Fruit fly (Drosophila melanogaster) whole organism, embryonic: Measurements from ENCODE around the gene Chchd2.

Experiments
- CG10366 ChIP-seq: fragments of 200-800 bp; sonication (Bioruptor generic); IDR thresholded peaks from 2 replicates; pipeline ENCODE4 v1.3.6; 2022; ENCODE audit warnings: missing biosample characterization, missing genetic modification characterization
- CG11456 ChIP-seq: fragments of 200-800 bp; sonication (Bioruptor generic); IDR thresholded peaks from 3 replicates; pipeline ENCODE4 v1.3.6; 2022; ENCODE audit warnings: missing biosample characterization, missing genetic modification characterization
- CG11723 ChIP-seq: fragments of 200-800 bp; sonication (Bioruptor generic); optimal IDR thresholded peaks from 2 replicates; lab custom pipeline; 2017; ENCODE audit warnings: missing biosample characterization, mild to moderate bottlenecking, missing genetic modification characterization
- CG12391 ChIP-seq: fragments of 200-800 bp; sonication (Bioruptor generic); optimal IDR thresholded peaks from 3 replicates; lab custom pipeline; 2018; ENCODE audit warnings: missing biosample characterization, mild to moderate bottlenecking, missing genetic modification characterization, moderate library complexity
- CG14710 ChIP-seq: fragments of 200-800 bp; sonication (Bioruptor generic); optimal IDR thresholded peaks from 3 replicates; lab custom pipeline; 2019; ENCODE audit warnings: missing biosample characterization, mild to moderate bottlenecking, missing genetic modification characterization, moderate library complexity
- CG17186 ChIP-seq: fragments of 200-800 bp; sonication (Bioruptor generic); optimal IDR thresholded peaks from 3 replicates; lab custom pipeline; 2017; ENCODE audit warnings: missing biosample characterization, missing genetic modification reagents, missing genetic modification characterization
- CG17359 ChIP-seq: fragments of 200-800 bp; sonication (Bioruptor generic); optimal IDR thresholded peaks from 3 replicates; lab custom pipeline; 2018; ENCODE audit warnings: missing biosample characterization, mild to moderate bottlenecking, missing genetic modification characterization, moderate library complexity
- CG18476 ChIP-seq: fragments of 200-800 bp; sonication (Bioruptor generic); optimal IDR thresholded peaks from 2 replicates; lab custom pipeline; 2016; ENCODE audit warnings: missing biosample characterization, mild to moderate bottlenecking, missing genetic modification characterization
- CG2889 ChIP-seq: fragments of 200-800 bp; sonication (Bioruptor generic); IDR thresholded peaks from 3 replicates; pipeline ENCODE4 v1.3.6; 2022; ENCODE audit warnings: missing biosample characterization, missing genetic modification characterization
- CG31224 ChIP-seq: fragments of 200-800 bp; sonication (Bioruptor generic); IDR thresholded peaks from 2 replicates; pipeline ENCODE4 v1.3.6; 2022; ENCODE audit warnings: missing biosample characterization, missing genetic modification characterization
- CG33213 ChIP-seq: fragments of 200-800 bp; sonication (Bioruptor generic); optimal IDR thresholded peaks from 3 replicates; lab custom pipeline; 2016; ENCODE audit warnings: missing biosample characterization, missing genetic modification characterization
- CG34376 ChIP-seq: fragments of 200-800 bp; sonication (Bioruptor generic); optimal IDR thresholded peaks from 2 replicates; lab custom pipeline; 2018; ENCODE audit warnings: missing biosample characterization, mild to moderate bottlenecking, missing genetic modification characterization
- CG34422 ChIP-seq: fragments of 200-800 bp; sonication (Bioruptor generic); IDR thresholded peaks from 3 replicates; pipeline ENCODE4 v1.3.6; 2022; ENCODE audit warnings: missing biosample characterization, missing genetic modification characterization
- CG3847 ChIP-seq: fragments of 200-800 bp; sonication (Bioruptor generic); IDR thresholded peaks from 2 replicates; pipeline ENCODE4 v1.3.6; 2022; ENCODE audit warnings: missing biosample characterization, missing genetic modification characterization
- CG3995 ChIP-seq: fragments of 200-800 bp; sonication (Bioruptor generic); optimal IDR thresholded peaks from 3 replicates; lab custom pipeline; 2016; ENCODE audit warnings: missing biosample characterization, missing genetic modification characterization
- CG7745 ChIP-seq: fragments of 200-800 bp; sonication (Bioruptor generic); optimal IDR thresholded peaks from 2 replicates; lab custom pipeline; 2018; ENCODE audit warnings: missing biosample characterization, mild to moderate bottlenecking, missing genetic modification characterization, moderate library complexity
- CG7786 ChIP-seq: fragments of 200-800 bp; sonication (Bioruptor generic); optimal IDR thresholded peaks from 2 replicates; lab custom pipeline; 2016; ENCODE audit warnings: missing biosample characterization, missing genetic modification characterization
- CG8089 ChIP-seq: fragments of 200-800 bp; sonication (Bioruptor generic); optimal IDR thresholded peaks from 3 replicates; lab custom pipeline; 2016; ENCODE audit warnings: missing biosample characterization, missing genetic modification characterization
- CG8359 ChIP-seq: fragments of 200-800 bp; sonication (Bioruptor generic); optimal IDR thresholded peaks from 2 replicates; lab custom pipeline; 2017; ENCODE audit warnings: missing biosample characterization, mild to moderate bottlenecking, missing genetic modification characterization, borderline replicate concordance
- CG8388 ChIP-seq: fragments of 200-800 bp; sonication (Bioruptor generic); optimal IDR thresholded peaks from 2 replicates; lab custom pipeline; 2019; ENCODE audit warnings: missing biosample characterization, mild to moderate bottlenecking, missing genetic modification characterization, moderate library complexity
- CG8478 ChIP-seq: fragments of >200 bp; optimal IDR thresholded peaks from 2 replicates; lab custom pipeline; 2018
- GATAe ChIP-seq: fragments of 200-800 bp; sonication (Bioruptor generic); conservative IDR thresholded peaks from 2 replicates; pipeline ENCODE4 v1.3.6; 2022; ENCODE audit warnings: missing biosample characterization, missing genetic modification characterization
- H2.0 ChIP-seq: fragments of 200-800 bp; sonication (Bioruptor generic); IDR thresholded peaks from 2 replicates; pipeline ENCODE4 v1.3.6; 2022; ENCODE audit warnings: missing biosample characterization, missing genetic modification characterization
- Hr51 ChIP-seq, 2 experiments: fragments of 200-800 bp; sonication (Bioruptor generic); optimal IDR thresholded peaks; 2 replicates in 1 of 2; 3 replicates in 1 of 2; lab custom pipeline; 2016 to 2018; ENCODE audit warnings: missing biosample characterization in 2 of 2, missing genetic modification characterization in 2 of 2, mild to moderate bottlenecking in 1 of 2, moderate library complexity in 1 of 2
- NC2β ChIP-seq: fragments of 200-800 bp; sonication (Bioruptor generic); optimal IDR thresholded peaks from 2 replicates; lab custom pipeline; 2016; ENCODE audit warnings: missing biosample characterization, missing genetic modification characterization
- Opbp ChIP-seq: fragments of 200-800 bp; sonication (Bioruptor generic); IDR thresholded peaks from 3 replicates; pipeline ENCODE4 v1.3.6; 2022; ENCODE audit warnings: missing biosample characterization, missing genetic modification characterization; ENCODE audit not compliant: partially characterized antibody
- Scr ChIP-seq: fragments of 200-800 bp; sonication (Bioruptor generic); IDR thresholded peaks from 2 replicates; pipeline ENCODE4 v1.3.6; 2022; ENCODE audit warnings: missing biosample characterization, missing genetic modification characterization; ENCODE audit not compliant: partially characterized antibody
- Six4 ChIP-seq: fragments of 200-800 bp; sonication (Bioruptor generic); optimal IDR thresholded peaks from 2 replicates; lab custom pipeline; 2016; ENCODE audit warnings: missing biosample characterization, missing genetic modification characterization
- Sox100B ChIP-seq: fragments of 200-800 bp; sonication (Bioruptor generic); optimal IDR thresholded peaks from 3 replicates; lab custom pipeline; 2018; ENCODE audit warnings: missing biosample characterization, mild to moderate bottlenecking, missing genetic modification characterization
- Sox102F ChIP-seq: fragments of 200-800 bp; sonication (Bioruptor generic); optimal IDR thresholded peaks from 2 replicates; lab custom pipeline; 2018; ENCODE audit warnings: missing biosample characterization, mild to moderate bottlenecking, missing genetic modification characterization, moderate library complexity
- Spps ChIP-seq: fragments of 200-800 bp; sonication (Bioruptor generic); optimal IDR thresholded peaks from 2 replicates; lab custom pipeline; 2018; ENCODE audit warnings: missing biosample characterization, mild to moderate bottlenecking, missing genetic modification characterization
- Trl ChIP-seq, 3 experiments: fragments of >200 bp in 2 of 3; fragments of 200-800 bp in 1 of 3; sonication (Bioruptor generic) in 1 of 3; optimal IDR thresholded peaks; 2 replicates in 1 of 3; 3 replicates in 2 of 3; lab custom pipeline; 2016 to 2017; ENCODE audit warnings: missing biosample characterization in 1 of 3, missing genetic modification characterization in 1 of 3
- abd-A ChIP-seq: fragments of 200-800 bp; sonication (Bioruptor generic); optimal IDR thresholded peaks from 3 replicates; lab custom pipeline; 2019; ENCODE audit warnings: missing biosample characterization, mild to moderate bottlenecking, missing genetic modification characterization, moderate library complexity
- aop ChIP-seq: fragments of 200-800 bp; sonication (Bioruptor generic); IDR thresholded peaks from 2 replicates; pipeline ENCODE4 v1.3.6; 2022; ENCODE audit warnings: missing biosample characterization, missing genetic modification characterization
- ash1 ChIP-seq: fragments of 200-800 bp; sonication (Bioruptor generic); optimal IDR thresholded peaks from 2 replicates; lab custom pipeline; 2018; ENCODE audit warnings: missing biosample characterization, mild to moderate bottlenecking, missing genetic modification characterization
- az2 ChIP-seq: fragments of 200-800 bp; sonication (Bioruptor generic); optimal IDR thresholded peaks from 3 replicates; lab custom pipeline; 2016; ENCODE audit warnings: missing biosample characterization, missing genetic modification characterization
- chinmo ChIP-seq: fragments of 200-800 bp; sonication (Bioruptor generic); IDR thresholded peaks from 4 replicates; pipeline ENCODE4 v1.3.6; 2022; ENCODE audit warnings: missing biosample characterization, missing genetic modification characterization; ENCODE audit not compliant: partially characterized antibody
- dysf ChIP-seq: fragments of 200-800 bp; sonication (Bioruptor generic); IDR thresholded peaks from 3 replicates; pipeline ENCODE4 v1.3.6; 2022; ENCODE audit warnings: missing biosample characterization, missing genetic modification characterization
- gcm2 ChIP-seq: fragments of 200-800 bp; sonication (Bioruptor generic); optimal IDR thresholded peaks from 2 replicates; lab custom pipeline; 2016; ENCODE audit warnings: missing biosample characterization, missing genetic modification characterization
- gro ChIP-seq: fragments of 200-800 bp; sonication (Bioruptor generic); optimal IDR thresholded peaks from 2 replicates; lab custom pipeline; 2016; ENCODE audit warnings: missing biosample characterization, missing genetic modification characterization
- gt ChIP-seq: fragments of 200-800 bp; sonication (Bioruptor generic); IDR thresholded peaks from 2 replicates; pipeline ENCODE4 v1.3.6; 2022; ENCODE audit warnings: missing biosample characterization, missing genetic modification characterization
- her ChIP-seq: fragments of 200-800 bp; sonication (Bioruptor generic); optimal IDR thresholded peaks from 2 replicates; lab custom pipeline; 2016; ENCODE audit warnings: missing biosample characterization, missing genetic modification characterization
- ind ChIP-seq: fragments of 200-800 bp; sonication (Bioruptor generic); optimal IDR thresholded peaks from 3 replicates; lab custom pipeline; 2016; ENCODE audit warnings: missing biosample characterization, missing genetic modification characterization
- knrl ChIP-seq: fragments of 200-800 bp; sonication (Bioruptor generic); IDR thresholded peaks from 3 replicates; pipeline ENCODE4 v1.3.6; 2022; ENCODE audit warnings: missing biosample characterization, missing genetic modification characterization; ENCODE audit not compliant: partially characterized antibody
- lbe ChIP-seq: fragments of 200-800 bp; sonication (Bioruptor generic); optimal IDR thresholded peaks from 2 replicates; lab custom pipeline; 2016; ENCODE audit warnings: missing biosample characterization, mild to moderate bottlenecking, missing genetic modification characterization
- ro ChIP-seq: fragments of 200-800 bp; sonication (Bioruptor generic); IDR thresholded peaks from 2 replicates; pipeline ENCODE4 v1.3.6; 2022; ENCODE audit warnings: missing biosample characterization, missing genetic modification characterization
- ssp ChIP-seq: fragments of 200-800 bp; sonication (Bioruptor generic); IDR thresholded peaks from 2 replicates; pipeline ENCODE4 v1.3.6; 2022; ENCODE audit warnings: missing biosample characterization, missing genetic modification characterization
- trh ChIP-seq: fragments of 200-800 bp; sonication (Bioruptor generic); optimal IDR thresholded peaks from 2 replicates; lab custom pipeline; 2016; ENCODE audit warnings: missing biosample characterization, missing genetic modification characterization
- ttk ChIP-seq: fragments of 200-800 bp; sonication (Bioruptor generic); IDR thresholded peaks from 2 replicates; pipeline ENCODE4 v2.1.2; 2022; ENCODE audit warnings: missing biosample characterization, missing genetic modification characterization
- unc-4 ChIP-seq: fragments of 200-800 bp; sonication (Bioruptor generic); IDR thresholded peaks from 2 replicates; pipeline ENCODE4 v1.3.6; 2022; ENCODE audit warnings: missing biosample characterization, missing genetic modification characterization; ENCODE audit not compliant: partially characterized antibody
- vvl ChIP-seq: fragments of 200-800 bp; sonication (Bioruptor generic); IDR thresholded peaks from 2 replicates; pipeline ENCODE4 v1.3.6; 2022; ENCODE audit warnings: missing biosample characterization, missing genetic modification characterization
- yki ChIP-seq: fragments of >200 bp; optimal IDR thresholded peaks from 3 replicates; lab custom pipeline; 2018

The Chchd2 gene

DNA sequence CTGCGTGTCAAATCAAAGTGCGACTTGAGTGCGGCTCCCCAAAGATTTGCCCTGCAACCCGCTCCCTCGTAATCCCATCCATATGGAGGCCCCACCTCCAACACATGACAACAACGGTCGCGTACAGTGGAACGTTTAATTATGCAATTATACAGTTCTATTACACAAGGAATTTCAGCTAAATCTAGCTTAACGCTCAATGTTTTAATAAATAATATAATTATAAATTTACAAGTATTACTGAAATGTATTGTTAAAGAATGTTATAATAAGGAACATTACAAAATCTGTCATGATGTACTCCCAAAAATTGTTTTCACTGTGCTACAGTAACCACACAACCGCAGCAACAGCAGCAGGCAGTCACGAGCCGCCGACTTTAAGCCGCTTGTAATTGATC is 25.3 kb downstream of the Chchd2 start (continued):
- TF ChIP-seq aop (GFP tag; lab: Robert Waterston, UW), result no peak
- no peak for TF ChIP-seq CG34422 (GFP tag; lab: Robert Waterston, UW)
- no peak for TF ChIP-seq Opbp (GFP tag; lab: Robert Waterston, UW)
- no peak for TF ChIP-seq CG7786 (GFP tag; lab: Kevin White, UChicago)
- no peak for TF ChIP-seq yki (lab: Kevin White, UChicago)
- TF ChIP-seq H2.0 (GFP tag; lab: Robert Waterston, UW), result no peak
- no peak for TF ChIP-seq az2 (GFP tag; lab: Kevin White, UChicago)
- no peak for TF ChIP-seq CG33213 (GFP tag; lab: Kevin White, UChicago)
- no peak for TF ChIP-seq knrl
- no peak for TF ChIP-seq ro
- TF ChIP-seq Scr (GFP tag; lab: Robert Waterston, UW), result no peak
- TF ChIP-seq CG14710 (tag; lab: Kevin White, UChicago), result peak; percentile 5
- peak; percentile 56; the same call in 1 of the 2 replicates for TF ChIP-seq vvl (GFP tag; lab: Robert Waterston, UW)
- TF ChIP-seq Six4, result no peak
- no peak for TF ChIP-seq ash1 (GFP tag; lab: Kevin White, UChicago)
- TF ChIP-seq CG31224 (GFP tag; lab: Robert Waterston, UW), result no peak
- TF ChIP-seq chinmo (GFP tag; lab: Robert Waterston, UW), result no peak
- TF ChIP-seq CG12391 (tag; lab: Kevin White, UChicago), result peak; percentile 21
- TF ChIP-seq Sox102F, result peak; percentile 24
- TF ChIP-seq Hr51 (GFP tag; optimal IDR thresholded peaks at IDR 0.05; lab: Kevin White, UChicago), result no peak
- no peak for TF ChIP-seq Trl (optimal IDR thresholded peaks at IDR 0.05; lab: Kevin White, UChicago)
- no peak for TF ChIP-seq Trl (GFP tag; optimal IDR thresholded peaks at IDR 0.05; lab: Kevin White, UChicago)
- TF ChIP-seq gcm2 (GFP tag; lab: Kevin White, UChicago), result no peak
- TF ChIP-seq CG18476 (GFP tag; lab: Kevin White, UChicago), result no peak
- no peak for TF ChIP-seq GATAe
- no peak for TF ChIP-seq gt (GFP tag; lab: Robert Waterston, UW)
- TF ChIP-seq CG8478 (lab: Kevin White, UChicago), result no peak
- no peak for TF ChIP-seq CG7745
- TF ChIP-seq Spps, result no peak
- peak; percentile 1 for TF ChIP-seq ind (GFP tag; lab: Kevin White, UChicago)
- no peak for TF ChIP-seq abd-A
- TF ChIP-seq CG17186 (GFP tag; lab: Kevin White, UChicago), result no peak
- no peak for TF ChIP-seq CG11723
- TF ChIP-seq trh (GFP tag; lab: Kevin White, UChicago), result no peak
- no peak for TF ChIP-seq CG8089 (GFP tag; lab: Kevin White, UChicago)
- no peak for TF ChIP-seq CG3995
- peak; percentile 58 for TF ChIP-seq ttk
- TF ChIP-seq unc-4, result no peak
- peak; percentile 34; the same call in 1 of the 3 replicates for TF ChIP-seq dysf (GFP tag; lab: Robert Waterston, UW)
- TF ChIP-seq her (GFP tag; lab: Kevin White, UChicago), result no peak
- no peak for TF ChIP-seq CG2889
- TF ChIP-seq CG8388 (GFP tag; lab: Kevin White, UChicago), result peak; percentile 39
- TF ChIP-seq CG8359 (GFP tag; lab: Kevin White, UChicago), result no peak
- 0 out of 2 replicates have a peak, but pooled peaks have one; percentile 16 for TF ChIP-seq ssp
- TF ChIP-seq CG10366 (GFP tag; lab: Robert Waterston, UW), result no peak
- TF ChIP-seq NC2β (GFP tag; lab: Kevin White, UChicago), result no peak
- TF ChIP-seq CG3847 (GFP tag; lab: Robert Waterston, UW), result no peak
- TF ChIP-seq Sox100B (GFP tag; lab: Kevin White, UChicago), result no peak
- no peak for TF ChIP-seq CG34376
- no peak for TF ChIP-seq CG11456 (GFP tag; lab: Robert Waterston, UW)
- no peak for TF ChIP-seq gro (GFP tag; lab: Kevin White, UChicago)
- no peak for TF ChIP-seq lbe (GFP tag; lab: Kevin White, UChicago)
- TF ChIP-seq CG17359 (tag; lab: Kevin White, UChicago), result peak; percentile 61
